Fruit fly (Drosophila melanogaster) whole organism, embryonic: ENCODE measurements around the gene CG13837.

Source experiments
- Bgb ChIP-seq: fragments of 200-800 bp; sonication (Bioruptor generic); IDR thresholded peaks from 2 replicates; pipeline ENCODE4 v1.3.6; 2022; ENCODE audit warnings: missing biosample characterization, missing genetic modification characterization; ENCODE audit not compliant: partially characterized antibody
- Blimp-1 ChIP-seq: fragments of 200-800 bp; sonication (Bioruptor generic); optimal IDR thresholded peaks from 3 replicates; lab custom pipeline; 2018; ENCODE audit warnings: missing biosample characterization, missing genetic modification characterization, mild to moderate bottlenecking, moderate library complexity, missing genetic modification reagents
- CG10654 ChIP-seq: fragments of 200-800 bp; sonication (Bioruptor generic); optimal IDR thresholded peaks from 2 replicates; lab custom pipeline; 2016; ENCODE audit warnings: missing biosample characterization, missing genetic modification characterization
- CG11695 ChIP-seq: fragments of 200-800 bp; sonication (Bioruptor generic); IDR thresholded peaks from 3 replicates; pipeline ENCODE4 v1.3.6; 2022; ENCODE audit warnings: missing biosample characterization, missing genetic modification characterization
- CG11723 ChIP-seq: fragments of 200-800 bp; sonication (Bioruptor generic); optimal IDR thresholded peaks from 2 replicates; lab custom pipeline; 2017; ENCODE audit warnings: missing biosample characterization, mild to moderate bottlenecking, missing genetic modification characterization
- CG1233 ChIP-seq: fragments of 200-800 bp; sonication (Bioruptor generic); optimal IDR thresholded peaks from 4 replicates; lab custom pipeline; 2018; ENCODE audit warnings: missing biosample characterization, mild to moderate bottlenecking, missing genetic modification characterization
- CG12391 ChIP-seq: fragments of 200-800 bp; sonication (Bioruptor generic); optimal IDR thresholded peaks from 3 replicates; lab custom pipeline; 2018; ENCODE audit warnings: missing biosample characterization, mild to moderate bottlenecking, missing genetic modification characterization, moderate library complexity
- CG13424 ChIP-seq: fragments of 200-800 bp; sonication (Bioruptor generic); optimal IDR thresholded peaks from 2 replicates; lab custom pipeline; 2019; ENCODE audit warnings: missing biosample characterization, mild to moderate bottlenecking, missing genetic modification characterization, moderate library complexity
- CG14441 ChIP-seq: fragments of 200-800 bp; sonication (Bioruptor generic); IDR thresholded peaks from 2 replicates; pipeline ENCODE4 v1.3.6; 2022; ENCODE audit warnings: missing biosample characterization, missing genetic modification characterization
- CG14860 ChIP-seq: fragments of 200-800 bp; sonication (Bioruptor generic); IDR thresholded peaks from 3 replicates; pipeline ENCODE4 v1.3.6; 2022; ENCODE audit warnings: missing biosample characterization, missing genetic modification characterization; ENCODE audit not compliant: partially characterized antibody
- CG15269 ChIP-seq: fragments of 200-800 bp; sonication (Bioruptor generic); optimal IDR thresholded peaks from 2 replicates; lab custom pipeline; 2018; ENCODE audit warnings: missing biosample characterization, mild to moderate bottlenecking, missing genetic modification characterization, moderate library complexity
- CG17328 ChIP-seq: fragments of 200-800 bp; sonication (Bioruptor generic); IDR thresholded peaks from 2 replicates; pipeline ENCODE4 v1.3.6; 2022; ENCODE audit warnings: missing biosample characterization, missing genetic modification characterization
- CG17385 ChIP-seq: fragments of 200-800 bp; sonication (Bioruptor generic); optimal IDR thresholded peaks from 3 replicates; lab custom pipeline; 2018; ENCODE audit warnings: missing biosample characterization, mild to moderate bottlenecking, missing genetic modification characterization
- CG18476 ChIP-seq: fragments of 200-800 bp; sonication (Bioruptor generic); optimal IDR thresholded peaks from 2 replicates; lab custom pipeline; 2016; ENCODE audit warnings: missing biosample characterization, mild to moderate bottlenecking, missing genetic modification characterization
- CG18619 ChIP-seq: fragments of 200-800 bp; sonication (Bioruptor generic); optimal IDR thresholded peaks from 3 replicates; lab custom pipeline; 2017; ENCODE audit warnings: missing biosample characterization, mild to moderate bottlenecking, missing genetic modification characterization
- CG30403 ChIP-seq: fragments of 200-800 bp; sonication (Bioruptor generic); optimal IDR thresholded peaks from 3 replicates; lab custom pipeline; 2016; ENCODE audit warnings: missing biosample characterization, missing genetic modification characterization
- CG31441 ChIP-seq: fragments of 200-800 bp; sonication (Bioruptor generic); IDR thresholded peaks from 2 replicates; pipeline ENCODE4 v1.3.6; 2022; ENCODE audit warnings: missing biosample characterization, missing genetic modification characterization
- CG4820 ChIP-seq: fragments of 200-800 bp; sonication (Bioruptor generic); optimal IDR thresholded peaks from 3 replicates; lab custom pipeline; 2016; ENCODE audit warnings: missing biosample characterization, missing genetic modification characterization
- CG5180 ChIP-seq: fragments of 200-800 bp; sonication (Bioruptor generic); optimal IDR thresholded peaks from 3 replicates; lab custom pipeline; 2017; ENCODE audit warnings: missing biosample characterization, missing genetic modification characterization, mild to moderate bottlenecking, moderate library complexity, missing genetic modification reagents
- CG6689 ChIP-seq: fragments of 200-800 bp; sonication (Bioruptor generic); IDR thresholded peaks from 2 replicates; pipeline ENCODE4 v1.3.6; 2022; ENCODE audit warnings: missing biosample characterization, missing genetic modification characterization
- CG7556 ChIP-seq: fragments of 200-800 bp; sonication (Bioruptor generic); optimal IDR thresholded peaks from 2 replicates; lab custom pipeline; 2017; ENCODE audit warnings: missing biosample characterization, mild to moderate bottlenecking, missing genetic modification characterization
- CG8944 ChIP-seq: fragments of 200-800 bp; sonication (Bioruptor generic); optimal IDR thresholded peaks from 3 replicates; lab custom pipeline; 2016; ENCODE audit warnings: missing biosample characterization, missing genetic modification characterization
- CG9437 ChIP-seq: fragments of 200-800 bp; sonication (Bioruptor generic); optimal IDR thresholded peaks from 2 replicates; lab custom pipeline; 2018; ENCODE audit warnings: missing biosample characterization, mild to moderate bottlenecking, missing genetic modification characterization
- CG9797 ChIP-seq: fragments of 200-800 bp; sonication (Bioruptor generic); optimal IDR thresholded peaks from 3 replicates; lab custom pipeline; 2018; ENCODE audit warnings: missing biosample characterization, mild to moderate bottlenecking, missing genetic modification characterization
- D19A ChIP-seq: fragments of 200-800 bp; optimal IDR thresholded peaks from 3 replicates; lab custom pipeline; 2019; ENCODE audit warnings: missing biosample characterization, mild to moderate bottlenecking, missing genetic modification characterization, moderate library complexity
- Dref ChIP-seq: fragments of 200-800 bp; sonication (Bioruptor generic); IDR thresholded peaks from 2 replicates; pipeline ENCODE4 v1.3.6; 2022; ENCODE audit warnings: missing biosample characterization, missing genetic modification characterization
- E2f2 ChIP-seq: fragments of 200-800 bp; sonication (Bioruptor generic); IDR thresholded peaks from 2 replicates; pipeline ENCODE4 v1.3.6; 2022; ENCODE audit warnings: missing biosample characterization, missing genetic modification characterization
- Hr51 ChIP-seq, 2 experiments: fragments of 200-800 bp; sonication (Bioruptor generic); optimal IDR thresholded peaks; 2 replicates in 1 of 2; 3 replicates in 1 of 2; lab custom pipeline; 2016 to 2018; ENCODE audit warnings: missing biosample characterization in 2 of 2, missing genetic modification characterization in 2 of 2, mild to moderate bottlenecking in 1 of 2, moderate library complexity in 1 of 2
- Hsf ChIP-seq: fragments of 200-800 bp; sonication (Bioruptor generic); optimal IDR thresholded peaks from 3 replicates; lab custom pipeline; 2016; ENCODE audit warnings: missing biosample characterization, missing genetic modification characterization
- Kr ChIP-seq: fragments of 200-800 bp; sonication (Bioruptor generic); optimal IDR thresholded peaks from 2 replicates; lab custom pipeline; 2017; ENCODE audit warnings: missing biosample characterization, mild to moderate bottlenecking, missing genetic modification characterization
- Mad ChIP-seq: fragments of 200-800 bp; sonication (Bioruptor generic); optimal IDR thresholded peaks from 2 replicates; lab custom pipeline; 2016; ENCODE audit warnings: missing biosample characterization, missing genetic modification characterization
- Max ChIP-seq: fragments of 200-800 bp; sonication (Bioruptor generic); optimal IDR thresholded peaks from 2 replicates; lab custom pipeline; 2016; ENCODE audit warnings: missing biosample characterization, mild to moderate bottlenecking, missing genetic modification characterization
- Meics ChIP-seq: fragments of 200-800 bp; sonication (Bioruptor generic); optimal IDR thresholded peaks from 2 replicates; lab custom pipeline; 2017; ENCODE audit warnings: missing biosample characterization, mild to moderate bottlenecking, missing genetic modification characterization
- Nf-YC ChIP-seq: fragments of 200-800 bp; optimal IDR thresholded peaks from 3 replicates; lab custom pipeline; 2019; ENCODE audit warnings: missing biosample characterization, mild to moderate bottlenecking, missing genetic modification characterization, moderate library complexity
- Sin3A ChIP-seq: fragments of >200 bp; optimal IDR thresholded peaks from 2 replicates; lab custom pipeline; 2018
- az2 ChIP-seq: fragments of 200-800 bp; sonication (Bioruptor generic); optimal IDR thresholded peaks from 3 replicates; lab custom pipeline; 2016; ENCODE audit warnings: missing biosample characterization, missing genetic modification characterization
- bowl ChIP-seq: fragments of 200-800 bp; sonication (Bioruptor generic); IDR thresholded peaks from 2 replicates; pipeline ENCODE4 v1.3.6; 2022; ENCODE audit warnings: missing biosample characterization, missing genetic modification characterization
- caup ChIP-seq: fragments of 200-800 bp; sonication (Bioruptor generic); optimal IDR thresholded peaks from 3 replicates; lab custom pipeline; 2017; ENCODE audit warnings: missing biosample characterization, mild to moderate bottlenecking, missing genetic modification characterization, moderate library complexity; ENCODE audit not compliant: severe bottlenecking
- corto ChIP-seq: fragments of 200-800 bp; sonication (Bioruptor generic); optimal IDR thresholded peaks from 2 replicates; lab custom pipeline; 2016; ENCODE audit warnings: missing biosample characterization, mild to moderate bottlenecking, missing genetic modification characterization, moderate library complexity
- da ChIP-seq: fragments of 200-800 bp; sonication (Bioruptor generic); optimal IDR thresholded peaks from 2 replicates; lab custom pipeline; 2016; ENCODE audit warnings: missing biosample characterization, missing genetic modification characterization
- dmrt99B ChIP-seq: fragments of 200-800 bp; sonication (Bioruptor generic); optimal IDR thresholded peaks from 2 replicates; lab custom pipeline; 2018; ENCODE audit warnings: missing biosample characterization, mild to moderate bottlenecking, missing genetic modification characterization, moderate library complexity
- hth ChIP-seq: fragments of >200 bp; optimal IDR thresholded peaks from 2 replicates; lab custom pipeline; 2017; ENCODE audit warnings: inconsistent platforms
- lilli ChIP-seq: fragments of 200-800 bp; sonication (Bioruptor generic); optimal IDR thresholded peaks from 3 replicates; lab custom pipeline; 2016; ENCODE audit warnings: missing biosample characterization, missing genetic modification characterization
- nmo ChIP-seq: fragments of 200-800 bp; sonication (Bioruptor generic); optimal IDR thresholded peaks from 2 replicates; lab custom pipeline; 2018; ENCODE audit warnings: missing biosample characterization, mild to moderate bottlenecking, missing genetic modification characterization, moderate library complexity
- org-1 ChIP-seq: fragments of 200-800 bp; sonication (Bioruptor generic); optimal IDR thresholded peaks from 2 replicates; lab custom pipeline; 2017; ENCODE audit warnings: missing biosample characterization, missing genetic modification characterization
- prd ChIP-seq, 3 experiments: fragments of >200 bp in 2 of 3; fragments of 200-800 bp in 1 of 3; sonication (Bioruptor generic) in 1 of 3; optimal IDR thresholded peaks in 2 of 3; IDR thresholded peaks in 1 of 3; 2 replicates in 2 of 3; 3 replicates in 1 of 3; pipeline versions ENCODE4 v1.3.6 to Lab custom; 2017 to 2022; ENCODE audit warnings: missing biosample characterization in 1 of 3, missing genetic modification characterization in 1 of 3
- run ChIP-seq: fragments of 200-800 bp; sonication (Bioruptor generic); optimal IDR thresholded peaks from 3 replicates; lab custom pipeline; 2018; ENCODE audit warnings: missing biosample characterization, mild to moderate bottlenecking, missing genetic modification characterization
- sens ChIP-seq: fragments of 200-800 bp; sonication (Bioruptor generic); peaks from one replicate; lab custom pipeline; 2016; ENCODE audit warnings: missing biosample characterization, missing genetic modification characterization
- twi ChIP-seq: fragments of 200-800 bp; optimal IDR thresholded peaks from 2 replicates; lab custom pipeline; 2019; ENCODE audit warnings: missing biosample characterization, mild to moderate bottlenecking, missing genetic modification characterization, moderate library complexity

CG13837 gene

dm6 chr3R:23067209-23067826 is 23.5 kb downstream of the CG13837 start, which contains the start of gene CG17111 (continued):
- TF ChIP-seq CG9437 (GFP tag; lab: Kevin White, UChicago) (peak; percentile 55), Nf-YC (peak; percentile 7), az2 (GFP tag; lab: Kevin White, UChicago) (peak; percentile 15), Meics (GFP tag; lab: Kevin White, UChicago) (peak; percentile 36), CG1233 (peak; percentile 4), CG5180 (GFP tag; lab: Kevin White, UChicago) (no peak), CG12391 (peak; percentile 46), corto (no peak), Bgb (GFP tag; lab: Robert Waterston, UW) (no peak), CG30403 (peak; percentile 57), Sin3A (lab: Kevin White, UChicago) (no peak), Mad (no peak), CG15269 (tag; lab: Kevin White, UChicago) (peak; percentile 52), CG17328 (GFP tag; lab: Robert Waterston, UW) (no peak), CG10654 (GFP tag; lab: Kevin White, UChicago) (peak; percentile 12), lilli (GFP tag; lab: Kevin White, UChicago) (peak; percentile 3), CG18619 (GFP tag; lab: Kevin White, UChicago) (peak; percentile 35), prd (optimal IDR thresholded peaks at IDR 0.05; lab: Kevin White, UChicago) (no peak), prd (GFP tag; IDR thresholded peaks at IDR 0.05; lab: Robert Waterston, UW) (0 out of 3 replicates have a peak, but pooled peaks have one; percentile 19), sens (GFP tag; lab: Kevin White, UChicago) (peak; percentile 75), CG4820 (GFP tag; lab: Kevin White, UChicago) (peak; percentile 44), CG6689 (GFP tag; lab: Robert Waterston, UW) (0 out of 2 replicates have a peak, but pooled peaks have one; percentile 6), CG14441 (GFP tag; lab: Robert Waterston, UW) (no peak), CG31441 (GFP tag; lab: Robert Waterston, UW) (peak; percentile 60; the same call in 1 of the 2 replicates), CG14860 (GFP tag; lab: Robert Waterston, UW) (no peak), CG18476 (GFP tag; lab: Kevin White, UChicago) (no peak), twi (tag; lab: Kevin White, UChicago) (no peak), CG9797 (GFP tag; lab: Kevin White, UChicago) (no peak), nmo (GFP tag; lab: Kevin White, UChicago) (peak; percentile 56), org-1 (GFP tag; lab: Kevin White, UChicago) (no peak), hth (no peak), CG11695 (GFP tag; lab: Robert Waterston, UW) (0 out of 3 replicates have a peak, but pooled peaks have one; percentile 12), E2f2 (GFP tag; lab: Robert Waterston, UW) (no peak), bowl (GFP tag; lab: Robert Waterston, UW) (no peak), Hr51 (GFP tag; optimal IDR thresholded peaks at IDR 0.05; lab: Kevin White, UChicago) (peak in 1 of 2 experiments; percentile 71), CG11723 (GFP tag; lab: Kevin White, UChicago) (no peak), CG7556 (peak; percentile 66), CG8944 (GFP tag; lab: Kevin White, UChicago) (no peak), Kr (GFP tag; lab: Kevin White, UChicago) (no peak), CG13424 (tag; lab: Kevin White, UChicago) (peak; percentile 54), Max (GFP tag; lab: Kevin White, UChicago) (peak; percentile 6), Hsf (peak; percentile 18), Blimp-1 (GFP tag; lab: Kevin White, UChicago) (peak; percentile 38), dmrt99B (tag; lab: Kevin White, UChicago) (peak; percentile 65), CG17385 (GFP tag; lab: Kevin White, UChicago) (peak; percentile 15), D19A (tag; lab: Kevin White, UChicago) (no peak), Dref (GFP tag; lab: Robert Waterston, UW) (no peak), caup (peak; percentile 23), da (GFP tag; lab: Kevin White, UChicago) (no peak), run (no peak)
- TF ChIP-seq, all 482 proteins: peak for 81
